Worm (Caenorhabditis elegans) whole organism, young adult: ENCODE results near the gene fbxa-197.

Source experiments
- ama-1 ChIP-seq, 3 experiments: fragments of 150-350 bp in 1 of 3; sonication (generic microtip) in 2 of 3; optimal IDR thresholded peaks; 2 replicates each; lab custom pipeline; 2014 to 2018; ENCODE audit warnings: missing biosample characterization in 2 of 3, missing genetic modification characterization in 2 of 3, missing genetic modification reagents in 2 of 3
- attf-5 ChIP-seq: fragments of 200-800 bp; sonication (Bioruptor generic); optimal IDR thresholded peaks from 2 replicates; lab custom pipeline; 2018; ENCODE audit warnings: mild to moderate bottlenecking, missing genetic modification characterization, missing compliant biosample characterization
- cebp-1 ChIP-seq, 2 experiments: fragments of 200-800 bp in 1 of 2; sonication (Bioruptor generic) in 1 of 2; sonication (generic microtip) in 1 of 2; IDR thresholded peaks in 1 of 2; optimal IDR thresholded peaks in 1 of 2; 2 replicates each; pipeline versions ENCODE4 v1.3.6 to Lab custom; 2017 to 2022; ENCODE audit warnings: missing compliant biosample characterization in 2 of 2, missing genetic modification characterization in 2 of 2, mild to moderate bottlenecking in 1 of 2, missing genetic modification reagents in 1 of 2, moderate library complexity in 1 of 2
- ceh-40 ChIP-seq: fragments of 200-800 bp; sonication (Bioruptor generic); IDR thresholded peaks from 2 replicates; pipeline ENCODE4 v1.3.6; 2022; ENCODE audit warnings: missing genetic modification characterization, missing compliant biosample characterization
- dpl-1 ChIP-seq: fragments of 150-350 bp; optimal IDR thresholded peaks from 2 replicates; lab custom pipeline; 2014; ENCODE audit warnings: missing biosample characterization, missing genetic modification reagents, missing genetic modification characterization
- unc-62 ChIP-seq: fragments of 150-350 bp; optimal IDR thresholded peaks from 2 replicates; lab custom pipeline; 2014; ENCODE audit warnings: missing biosample characterization, missing genetic modification reagents, missing genetic modification characterization
- ztf-18 ChIP-seq: sonication (generic microtip); optimal IDR thresholded peaks from 2 replicates; lab custom pipeline; 2016; ENCODE audit warnings: missing genotype, mild to moderate bottlenecking, missing genetic modification characterization, missing compliant biosample characterization
- ztf-3 ChIP-seq: fragments of 200-800 bp; sonication (Bioruptor generic); optimal IDR thresholded peaks from 2 replicates; lab custom pipeline; 2018; ENCODE audit warnings: mild to moderate bottlenecking, missing genetic modification characterization, missing compliant biosample characterization

ce11 chrV:15900564-15900963, 33.1 kb downstream of the fbxa-197 start:
- TF ChIP-seq unc-62 (no peak), attf-5 (no peak), ceh-40 (GFP tag; lab: Robert Waterston, UW) (no peak), ama-1 (optimal IDR thresholded peaks at IDR 0.05; lab: Kevin White, UChicago) (no peak), ama-1 (GFP tag; optimal IDR thresholded peaks at IDR 0.05; lab: Kevin White, UChicago) (no peak), cebp-1 (GFP tag; IDR thresholded peaks at IDR 0.05; lab: Robert Waterston, UW) (no peak), cebp-1 (tag; optimal IDR thresholded peaks at IDR 0.05; lab: Kevin White, UChicago) (no peak), dpl-1 (GFP tag; lab: Kevin White, UChicago) (no peak), ztf-3 (GFP tag; lab: Kevin White, UChicago) (no peak), ztf-18 (tag; lab: Kevin White, UChicago) (no peak)
